Fruit fly (Drosophila melanogaster) whole organism, embryonic: ENCODE measurements around the gene CG32061.

ENCODE experiments used
- CG12659 ChIP-seq: fragments of 200-800 bp; sonication (Bioruptor generic); optimal IDR thresholded peaks from 3 replicates; lab custom pipeline; 2017; ENCODE audit warnings: mild to moderate bottlenecking, missing biosample characterization, missing genetic modification reagents, missing genetic modification characterization
- CG16815 ChIP-seq: fragments of 200-800 bp; sonication (Bioruptor generic); optimal IDR thresholded peaks from 3 replicates; lab custom pipeline; 2017; ENCODE audit warnings: missing biosample characterization, mild to moderate bottlenecking, missing genetic modification characterization
- CG30020 ChIP-seq: fragments of 200-800 bp; optimal IDR thresholded peaks from 2 replicates; lab custom pipeline; 2019; ENCODE audit warnings: missing biosample characterization, mild to moderate bottlenecking, missing genetic modification characterization, moderate library complexity
- CG7786 ChIP-seq: fragments of 200-800 bp; sonication (Bioruptor generic); optimal IDR thresholded peaks from 2 replicates; lab custom pipeline; 2016; ENCODE audit warnings: missing biosample characterization, missing genetic modification characterization
- CG9876 ChIP-seq: fragments of 200-800 bp; sonication (Bioruptor generic); optimal IDR thresholded peaks from 2 replicates; lab custom pipeline; 2016; ENCODE audit warnings: missing biosample characterization, missing genetic modification characterization
- crol ChIP-seq: fragments of 200-800 bp; sonication (Bioruptor generic); IDR thresholded peaks from 2 replicates; pipeline ENCODE4 v1.3.6; 2022; ENCODE audit warnings: missing biosample characterization, missing genetic modification characterization
- kni ChIP-seq: fragments of 200-800 bp; sonication (Bioruptor generic); optimal IDR thresholded peaks from 3 replicates; lab custom pipeline; 2017; ENCODE audit warnings: mild to moderate bottlenecking, missing biosample characterization, missing genetic modification reagents, missing genetic modification characterization
- psq ChIP-seq: fragments of 200-800 bp; sonication (Bioruptor generic); optimal IDR thresholded peaks from 2 replicates; lab custom pipeline; 2017; ENCODE audit warnings: missing biosample characterization, missing genetic modification characterization
- sens-2 ChIP-seq: fragments of 200-800 bp; sonication (Bioruptor generic); IDR thresholded peaks from 2 replicates; pipeline ENCODE4 v1.3.6; 2022; ENCODE audit warnings: missing biosample characterization, missing genetic modification characterization
- ttk ChIP-seq: fragments of 200-800 bp; sonication (Bioruptor generic); IDR thresholded peaks from 2 replicates; pipeline ENCODE4 v2.1.2; 2022; ENCODE audit warnings: missing biosample characterization, missing genetic modification characterization

DNA sequence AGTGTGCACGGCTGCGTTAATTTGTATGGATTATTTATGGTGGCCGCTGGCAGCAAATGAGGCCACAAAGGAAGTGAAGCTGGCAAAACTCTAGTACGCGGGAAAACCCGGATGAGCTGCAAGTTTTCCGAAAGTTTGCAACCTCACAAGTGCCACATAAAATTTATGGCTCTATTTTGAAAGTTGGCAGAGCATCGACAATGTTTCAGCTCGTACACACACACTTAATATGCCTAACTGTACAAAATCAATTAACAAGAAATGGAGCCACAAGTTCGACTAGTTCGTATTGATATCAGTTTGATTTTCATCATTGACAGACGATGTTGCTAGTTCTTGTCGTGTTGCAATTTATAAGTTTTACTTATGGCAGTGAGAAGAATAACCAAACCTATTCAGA, 14.6 kb downstream of the CG32061 start, which contains the start of gene CG46430:
- TF ChIP-seq sens-2 (no peak), CG16815 (GFP tag; lab: Kevin White, UChicago) (no peak), kni (GFP tag; lab: Kevin White, UChicago) (no peak), ttk (GFP tag; lab: Robert Waterston, UW) (no peak), CG9876 (GFP tag; lab: Kevin White, UChicago) (no peak), crol (no peak), psq (GFP tag; lab: Kevin White, UChicago) (no peak), CG7786 (no peak), CG30020 (tag; lab: Kevin White, UChicago) (no peak), CG12659 (GFP tag; lab: Kevin White, UChicago) (no peak)
